Worm (Caenorhabditis elegans): ENCODE results near the gene rad-54.B.

DNA sequence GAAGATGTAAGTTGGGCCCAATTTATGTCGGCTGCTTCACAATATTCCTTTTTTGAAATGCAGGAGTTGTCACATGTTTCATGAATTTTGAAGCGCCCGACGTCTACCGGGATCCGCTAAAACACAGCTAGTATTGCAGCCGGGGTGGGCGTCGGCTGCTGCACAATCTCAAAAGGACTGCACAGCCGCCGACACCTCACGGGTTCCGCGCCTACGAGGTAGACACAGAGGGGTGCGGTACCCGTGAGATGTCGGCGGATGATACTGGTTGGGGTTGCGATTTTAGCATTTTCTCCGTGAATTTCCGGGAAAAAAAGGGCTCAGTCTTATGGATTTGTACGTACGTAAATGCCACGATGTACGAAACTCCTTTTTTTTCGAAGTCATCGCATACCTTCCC is 27.9 kb upstream of the rad-54.B start:
- no peak for TF ChIP-seq sox-2 (GFP tag; IDR thresholded peaks at IDR 0.05)
- no peak for TF ChIP-seq Y22D7AL.16 (tag; optimal IDR thresholded peaks at IDR 0.05)
- no peak for TF ChIP-seq unc-86 (tag; optimal IDR thresholded peaks at IDR 0.05)
- no peak for TF ChIP-seq ztf-16 (tag; optimal IDR thresholded peaks at IDR 0.05)
- no peak for TF ChIP-seq hlh-15 (tag; optimal IDR thresholded peaks at IDR 0.05)
- TF ChIP-seq npax-4 (tag; optimal IDR thresholded peaks at IDR 0.05): no peak

All from whole organism, late embryonic.